Fruit fly (Drosophila melanogaster): ENCODE measurements around the gene CG15894.

- TF ChIP-seq psq (optimal IDR thresholded peaks at IDR 0.05), result no peak
- no peak for TF ChIP-seq pan (optimal IDR thresholded peaks at IDR 0.05)
- no peak for TF ChIP-seq Dll (optimal IDR thresholded peaks at IDR 0.05)
- TF ChIP-seq CG8478 (optimal IDR thresholded peaks at IDR 0.05), result no peak
- TF ChIP-seq EcR (GFP tag; optimal IDR thresholded peaks at IDR 0.05), result no peak
These were observed at the start of gene CG15894 for dm6 chrX:6308852-6309251.
